Fruit fly (Drosophila melanogaster): Measurements from ENCODE around the gene TBC1D5.
A peak's percentile ranks its signal among the peaks of the same experiment; 100 is the strongest.

Gene TBC1D5

DNA sequence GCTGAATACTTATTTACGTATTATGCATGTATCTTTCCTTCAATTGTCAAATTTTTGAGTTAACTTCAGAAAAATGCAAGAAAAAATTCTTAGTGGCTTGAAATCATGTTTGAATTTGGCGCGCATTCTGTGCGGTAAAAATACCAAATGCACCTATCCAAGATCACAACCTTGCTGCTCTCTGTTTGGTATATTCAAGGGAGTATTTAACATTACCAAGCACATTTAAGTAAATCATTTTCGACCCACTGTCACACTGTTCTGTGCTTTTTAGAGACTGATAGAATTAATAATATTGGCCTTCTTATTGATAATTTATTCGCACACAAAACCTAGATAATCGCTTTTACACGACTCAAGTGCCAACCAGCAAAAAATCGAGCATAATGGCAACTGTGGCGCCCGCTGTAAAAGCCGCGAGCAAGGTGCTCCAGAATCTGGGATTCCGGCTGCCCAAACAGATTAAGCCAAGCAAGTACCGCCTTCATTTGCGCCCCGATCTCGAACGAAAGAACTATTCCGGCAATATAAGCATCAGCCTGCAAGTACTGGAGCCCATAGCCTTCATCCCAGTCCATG is 37.4 kb upstream of the TBC1D5 start:
- TF ChIP-seq zen2 (GFP tag; IDR thresholded peaks at IDR 0.05; ENCODE audit: partially characterized antibody) (no peak), CG33213 (GFP tag; optimal IDR thresholded peaks at IDR 0.05) (peak; percentile 48), YL-1 (GFP tag; optimal IDR thresholded peaks at IDR 0.05) (peak; percentile 22), BEAF-32 (GFP tag; optimal IDR thresholded peaks at IDR 0.05) (peak; percentile 44), zen (tag; optimal IDR thresholded peaks at IDR 0.05) (peak; percentile 23), Hr51 (GFP tag; optimal IDR thresholded peaks at IDR 0.05) (no peak), CG12942 (GFP tag; optimal IDR thresholded peaks at IDR 0.05) (no peak), Dp (GFP tag; optimal IDR thresholded peaks at IDR 0.05) (peak; percentile 93), pita (GFP tag; optimal IDR thresholded peaks at IDR 0.05) (peak; percentile 47), CG1647 (GFP tag; optimal IDR thresholded peaks at IDR 0.05) (no peak), slp2 (GFP tag; optimal IDR thresholded peaks at IDR 0.05) (no peak), CG4282 (GFP tag; optimal IDR thresholded peaks at IDR 0.05) (no peak), Pdp1 (GFP tag; optimal IDR thresholded peaks at IDR 0.05) (peak in 1 of 2 experiments; percentile 39), MESR4 (GFP tag; optimal IDR thresholded peaks at IDR 0.05) (peak; percentile 52), CG12659 (GFP tag; optimal IDR thresholded peaks at IDR 0.05) (peak; percentile 61), D19B (GFP tag; optimal IDR thresholded peaks at IDR 0.05) (no peak), CG6272 (GFP tag; IDR thresholded peaks at IDR 0.05) (no peak), CG17829 (tag; optimal IDR thresholded peaks at IDR 0.05) (peak; percentile 0), CG2116 (GFP tag; optimal IDR thresholded peaks at IDR 0.05) (peak; percentile 42), nmo (GFP tag; optimal IDR thresholded peaks at IDR 0.05) (peak; percentile 48), ftz-f1 (GFP tag; optimal IDR thresholded peaks at IDR 0.05) (peak; percentile 8), CG1529 (GFP tag; optimal IDR thresholded peaks at IDR 0.05) (no peak), dm (GFP tag; optimal IDR thresholded peaks at IDR 0.05) (no peak), zfh2 (GFP tag; optimal IDR thresholded peaks at IDR 0.05) (no peak), Lhr (GFP tag; optimal IDR thresholded peaks at IDR 0.05) (peak; percentile 70), CG3838 (GFP tag; optimal IDR thresholded peaks at IDR 0.05) (no peak), CG32772 (GFP tag; IDR thresholded peaks at IDR 0.05) (no peak), pzg (GFP tag; optimal IDR thresholded peaks at IDR 0.05) (peak; percentile 93), MBD-R2 (GFP tag; IDR thresholded peaks at IDR 0.05) (peak; percentile 78), Fer3 (tag; optimal IDR thresholded peaks at IDR 0.05) (no peak), Sin3A (optimal IDR thresholded peaks at IDR 0.05) (peak; percentile 14), nom (GFP tag; optimal IDR thresholded peaks at IDR 0.05) (no peak), CG7372 (GFP tag; IDR thresholded peaks at IDR 0.05) (no peak), slbo (GFP tag; IDR thresholded peaks at IDR 0.05) (no peak), sob (GFP tag; IDR thresholded peaks at IDR 0.05) (no peak), stwl (tag; optimal IDR thresholded peaks at IDR 0.05) (peak; percentile 85), CG1603 (tag; optimal IDR thresholded peaks at IDR 0.05) (peak; percentile 80), Myb (GFP tag; optimal IDR thresholded peaks at IDR 0.05) (peak; percentile 82), CG32532 (GFP tag; IDR thresholded peaks at IDR 0.05) (no peak), Poxn (GFP tag; IDR thresholded peaks at IDR 0.05) (no peak), CG14710 (tag; optimal IDR thresholded peaks at IDR 0.05) (peak; percentile 36), gfzf (GFP tag; optimal IDR thresholded peaks at IDR 0.05) (peak; percentile 98), CG10366 (GFP tag; IDR thresholded peaks at IDR 0.05) (no peak), phol (tag; optimal IDR thresholded peaks at IDR 0.05) (peak; percentile 28), amos (GFP tag; IDR thresholded peaks at IDR 0.05; ENCODE audit: partially characterized antibody) (peak; percentile 6; the same call in 1 of the 2 replicates), CG2712 (tag; optimal IDR thresholded peaks at IDR 0.05) (peak; percentile 1), CG43689 (GFP tag; IDR thresholded peaks at IDR 0.05) (no peak), CG4404 (GFP tag; IDR thresholded peaks at IDR 0.05) (no peak), HmgD (GFP tag; optimal IDR thresholded peaks at IDR 0.05) (peak; percentile 55), unc-4 (GFP tag; IDR thresholded peaks at IDR 0.05; ENCODE audit: partially characterized antibody) (no peak)

Measured in whole organism, embryonic.